Worm (Caenorhabditis elegans) whole organism, late embryonic: Measurements from ENCODE around the gene C33A12.4.

Experiments
- F13H6.1 ChIP-seq: sonication (generic microtip); optimal IDR thresholded peaks from 2 replicates; lab custom pipeline; 2016; ENCODE audit warnings: missing genetic modification characterization, missing compliant biosample characterization
- Y22D7AL.16 ChIP-seq: sonication (generic microtip); optimal IDR thresholded peaks from 2 replicates; lab custom pipeline; 2016; ENCODE audit warnings: missing genetic modification characterization, missing compliant biosample characterization
- ceh-14 ChIP-seq: sonication (generic microtip); optimal IDR thresholded peaks from 2 replicates; lab custom pipeline; 2016; ENCODE audit warnings: missing genotype, missing genetic modification characterization, missing compliant biosample characterization
- ceh-18 ChIP-seq: sonication (generic microtip); optimal IDR thresholded peaks from 2 replicates; lab custom pipeline; 2016; ENCODE audit warnings: missing genetic modification characterization, missing compliant biosample characterization
- ceh-22 ChIP-seq: sonication (generic microtip); optimal IDR thresholded peaks from 2 replicates; lab custom pipeline; 2017; ENCODE audit warnings: missing biosample characterization, missing genetic modification characterization
- ceh-31 ChIP-seq: sonication (generic microtip); optimal IDR thresholded peaks from 2 replicates; lab custom pipeline; 2016; ENCODE audit warnings: missing genetic modification characterization, missing compliant biosample characterization
- ceh-45 ChIP-seq: fragments of 200-800 bp; sonication (Bioruptor generic); IDR thresholded peaks from 2 replicates; pipeline ENCODE4 v1.3.6; 2022; ENCODE audit warnings: missing genetic modification reagents, missing genetic modification characterization, missing compliant biosample characterization
- ceh-48 ChIP-seq: sonication (generic microtip); optimal IDR thresholded peaks from 2 replicates; lab custom pipeline; 2016; ENCODE audit warnings: missing genetic modification characterization, inconsistent platforms, missing compliant biosample characterization
- ceh-6 ChIP-seq: fragments of 200-800 bp; sonication (Bioruptor generic); optimal IDR thresholded peaks from 2 replicates; lab custom pipeline; 2018; ENCODE audit warnings: mild to moderate bottlenecking, missing genetic modification characterization, missing compliant biosample characterization
- che-1 ChIP-seq: sonication (generic microtip); optimal IDR thresholded peaks from 2 replicates; lab custom pipeline; 2016; ENCODE audit warnings: mild to moderate bottlenecking, missing genetic modification characterization, missing compliant biosample characterization
- dve-1 ChIP-seq: sonication (generic microtip); optimal IDR thresholded peaks from 2 replicates; lab custom pipeline; 2017; ENCODE audit warnings: antibody characterized with exemption, mild to moderate bottlenecking, missing genetic modification characterization, missing compliant biosample characterization
- elt-2 ChIP-seq: sonication (generic microtip); optimal IDR thresholded peaks from 2 replicates; lab custom pipeline; 2016; ENCODE audit warnings: missing genetic modification reagents, missing genetic modification characterization, missing compliant biosample characterization
- fkh-10 ChIP-seq: fragments of 150-350 bp; optimal IDR thresholded peaks from 2 replicates; lab custom pipeline; 2014; ENCODE audit warnings: missing biosample characterization, missing genetic modification reagents, missing genetic modification characterization
- gmeb-2 ChIP-seq: sonication (generic microtip); optimal IDR thresholded peaks from 2 replicates; lab custom pipeline; 2016; ENCODE audit warnings: missing genetic modification characterization, inconsistent platforms, missing compliant biosample characterization
- hlh-13 ChIP-seq: fragments of 200-800 bp; sonication (Bioruptor generic); optimal IDR thresholded peaks from 2 replicates; lab custom pipeline; 2018; ENCODE audit warnings: mild to moderate bottlenecking, missing genetic modification characterization, missing compliant biosample characterization
- hlh-30 ChIP-seq: sonication (generic microtip); optimal IDR thresholded peaks from 2 replicates; lab custom pipeline; 2017; ENCODE audit warnings: antibody characterized with exemption, missing genetic modification characterization, missing compliant biosample characterization; ENCODE audit not compliant: insufficient read depth
- hlh-6 ChIP-seq: sonication (generic microtip); optimal IDR thresholded peaks from 2 replicates; lab custom pipeline; 2016; ENCODE audit warnings: missing genotype, missing genetic modification characterization, missing compliant biosample characterization
- lim-6 ChIP-seq: sonication (generic microtip); optimal IDR thresholded peaks from 2 replicates; lab custom pipeline; 2016; ENCODE audit warnings: missing genetic modification characterization, missing compliant biosample characterization
- madf-2 ChIP-seq: sonication (generic microtip); optimal IDR thresholded peaks from 2 replicates; lab custom pipeline; 2017; ENCODE audit warnings: missing genetic modification characterization, missing compliant biosample characterization
- mec-3 ChIP-seq: sonication (generic microtip); optimal IDR thresholded peaks from 2 replicates; lab custom pipeline; 2016; ENCODE audit warnings: borderline replicate concordance, missing genetic modification characterization, missing compliant biosample characterization
- nfya-1 ChIP-seq: sonication (generic microtip); optimal IDR thresholded peaks from 2 replicates; lab custom pipeline; 2017; ENCODE audit warnings: missing genetic modification characterization, mild to moderate bottlenecking, missing compliant biosample characterization, antibody characterized with exemption, moderate library complexity
- nhr-232 ChIP-seq: sonication (generic microtip); optimal IDR thresholded peaks from 2 replicates; lab custom pipeline; 2016; ENCODE audit warnings: missing genetic modification characterization, missing compliant biosample characterization
- pag-3 ChIP-seq: sonication (generic microtip); optimal IDR thresholded peaks from 2 replicates; lab custom pipeline; 2016; ENCODE audit warnings: missing compliant biosample characterization, missing genetic modification characterization, borderline replicate concordance
- pat-9 ChIP-seq: fragments of 200-800 bp; sonication (Bioruptor generic); optimal IDR thresholded peaks from 2 replicates; lab custom pipeline; 2018; ENCODE audit warnings: mild to moderate bottlenecking, missing genetic modification characterization, moderate library complexity, missing compliant biosample characterization
- pax-1 ChIP-seq: fragments of 150-350 bp; optimal IDR thresholded peaks from 2 replicates; lab custom pipeline; 2014; ENCODE audit warnings: missing biosample characterization, missing genetic modification characterization
- ref-2 ChIP-seq: sonication (generic microtip); optimal IDR thresholded peaks from 2 replicates; lab custom pipeline; 2016; ENCODE audit warnings: missing genetic modification characterization, missing compliant biosample characterization
- sdc-2 ChIP-seq: sonication (generic microtip); optimal IDR thresholded peaks from 2 replicates; lab custom pipeline; 2016; ENCODE audit warnings: missing genotype, missing genetic modification characterization, missing compliant biosample characterization
- ttx-3 ChIP-seq: sonication (generic microtip); optimal IDR thresholded peaks from 2 replicates; lab custom pipeline; 2016; ENCODE audit warnings: missing genetic modification reagents, missing genetic modification characterization, missing compliant biosample characterization
- unc-3 ChIP-seq, 2 experiments: fragments of 200-800 bp in 1 of 2; sonication (Bioruptor generic) in 1 of 2; sonication (generic microtip) in 1 of 2; conservative IDR thresholded peaks in 1 of 2; optimal IDR thresholded peaks in 1 of 2; 2 replicates each; pipeline versions ENCODE4 v1.3.6 to Lab custom; 2016 to 2022; ENCODE audit warnings: missing compliant biosample characterization in 2 of 2, missing genetic modification characterization in 2 of 2, missing genetic modification reagents in 1 of 2
- unc-42 ChIP-seq: sonication (generic microtip); optimal IDR thresholded peaks from 2 replicates; lab custom pipeline; 2016; ENCODE audit warnings: missing genotype, missing genetic modification characterization, missing compliant biosample characterization
- zip-5 ChIP-seq: sonication (generic microtip); optimal IDR thresholded peaks from 2 replicates; lab custom pipeline; 2016; ENCODE audit warnings: missing genetic modification characterization, missing compliant biosample characterization

The C33A12.4 gene

DNA sequence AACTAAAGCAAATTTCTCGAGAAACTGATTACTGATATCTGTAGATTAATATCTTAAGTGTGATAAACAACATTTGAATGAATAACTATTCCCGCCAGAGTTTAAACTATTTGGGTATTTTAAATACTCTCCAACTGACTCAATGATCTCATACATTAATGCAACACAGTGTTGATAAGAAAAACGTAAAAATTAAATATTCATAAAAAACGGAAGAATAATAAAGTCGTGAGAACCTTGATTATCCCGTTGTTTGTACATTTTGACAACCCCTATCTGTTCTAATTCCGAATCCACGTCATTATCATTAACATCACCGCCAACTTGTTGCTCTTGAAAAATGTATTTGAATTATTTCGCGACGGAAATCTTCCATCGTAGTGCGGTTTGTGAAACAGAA lies 19.3 kb upstream of the C33A12.4 start, which contains the start of gene elo-7:
Gene elo-7 (plus strand): TSS at position 301 of the 400 bp plus-strand sequence.
- TF ChIP-seq hlh-6 (tag; lab: Kevin White, UChicago) (no peak), mec-3 (tag; lab: Kevin White, UChicago) (no peak), ceh-18 (no peak)

DNA sequence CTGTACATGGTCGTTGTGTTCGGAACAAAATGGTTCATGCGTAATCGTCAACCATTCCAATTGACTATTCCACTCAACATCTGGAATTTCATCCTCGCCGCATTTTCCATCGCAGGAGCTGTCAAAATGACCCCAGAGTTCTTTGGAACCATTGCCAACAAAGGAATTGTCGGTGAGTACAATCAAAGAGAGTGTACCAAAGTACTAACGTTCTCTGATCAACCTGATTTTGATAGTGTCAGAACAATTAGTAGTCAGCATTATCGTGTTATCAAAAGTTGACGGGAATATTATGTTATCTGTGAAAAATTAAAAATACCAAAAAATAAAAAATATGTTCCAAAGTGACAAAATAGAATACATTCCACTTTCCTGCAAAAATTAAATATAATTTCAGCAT lies 16.6 kb upstream of the C33A12.4 start:
- TF ChIP-seq pax-1 (tag; lab: Kevin White, UChicago) (no peak), F13H6.1 (no peak), ttx-3 (tag; lab: Kevin White, UChicago) (no peak), nfya-1 (tag; lab: Kevin White, UChicago) (no peak)
- TF ChIP-seq, all 69 proteins: peak for 0

DNA sequence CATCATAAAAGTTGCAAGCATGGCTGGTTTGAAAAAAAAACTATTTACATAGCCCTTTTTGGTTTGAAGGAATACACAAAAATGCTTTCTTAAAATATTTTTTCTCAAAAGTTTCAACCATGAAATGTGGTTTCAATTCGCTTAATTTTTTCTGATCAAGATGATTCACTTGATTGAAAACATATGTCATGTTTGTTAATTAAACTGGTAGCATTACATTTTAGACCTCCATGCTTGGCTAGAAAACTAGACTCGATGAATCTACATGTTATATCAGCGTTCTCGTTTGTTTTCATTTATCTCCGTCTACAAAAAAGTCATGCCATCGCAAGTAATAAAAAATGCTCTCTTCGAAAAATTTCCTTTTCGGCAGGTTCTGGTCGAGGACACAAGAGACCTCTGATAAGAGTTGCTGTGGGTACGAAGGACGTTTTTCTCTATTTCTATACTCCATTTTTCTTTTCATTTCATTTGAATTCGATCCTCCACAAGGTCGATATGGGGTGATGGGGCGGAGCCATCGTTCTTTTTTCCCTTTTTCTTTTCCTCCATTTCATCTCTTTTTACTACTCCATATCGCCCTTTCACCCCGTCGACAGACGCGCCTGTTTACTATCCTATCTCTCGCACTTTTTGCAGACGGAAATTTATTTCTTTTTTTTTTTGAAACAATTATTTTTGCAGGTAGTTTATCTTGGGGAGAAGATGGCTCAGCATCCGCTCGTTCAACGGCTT lies 15.5 kb upstream of the C33A12.4 start, which contains the start of gene elo-1:
Gene elo-1 (plus strand): TSS at position 685 of the 735 bp plus-strand sequence.
- TF ChIP-seq pax-1 (tag; lab: Kevin White, UChicago) (no peak), nhr-232 (tag; lab: Kevin White, UChicago) (no peak)
- TF ChIP-seq, all 69 proteins: peak for 0

DNA sequence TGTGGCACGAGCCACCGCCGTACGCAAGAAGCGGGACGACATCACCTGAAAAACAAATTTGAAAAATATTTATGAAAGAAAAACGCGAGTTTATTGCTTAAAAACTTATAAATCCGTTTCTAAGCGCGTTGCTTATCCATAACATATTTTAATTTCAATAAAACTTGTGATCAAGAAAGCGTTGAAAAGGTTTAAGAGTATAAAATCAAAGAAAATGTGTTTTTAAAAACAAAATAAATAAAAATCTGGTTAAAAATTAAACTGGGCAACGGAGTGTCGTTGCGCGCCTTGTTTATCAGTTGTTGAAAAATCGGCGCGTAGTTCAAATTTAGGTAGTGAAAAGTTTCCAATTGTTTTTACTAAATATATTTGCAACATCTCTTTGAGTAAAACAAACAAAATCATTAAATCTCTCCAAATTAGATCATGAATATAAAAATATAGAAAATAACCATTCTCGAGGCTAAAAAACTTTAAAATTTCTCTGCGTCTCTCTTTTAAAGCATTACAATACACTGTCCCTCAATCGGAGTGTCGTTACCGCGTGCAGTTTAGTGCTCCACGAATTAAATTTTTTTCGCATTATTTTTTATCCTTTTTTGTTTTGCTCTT lies 14.6 kb upstream of the C33A12.4 start, which contains the start of gene ndua-5:
Gene ndua-5 (minus strand): TSS at position 51 of the 612 bp plus-strand sequence.
- TF ChIP-seq ceh-22 (no peak), ceh-48 (tag; lab: Kevin White, UChicago) (no peak), unc-42 (tag; lab: Kevin White, UChicago) (peak; percentile 60)

DNA sequence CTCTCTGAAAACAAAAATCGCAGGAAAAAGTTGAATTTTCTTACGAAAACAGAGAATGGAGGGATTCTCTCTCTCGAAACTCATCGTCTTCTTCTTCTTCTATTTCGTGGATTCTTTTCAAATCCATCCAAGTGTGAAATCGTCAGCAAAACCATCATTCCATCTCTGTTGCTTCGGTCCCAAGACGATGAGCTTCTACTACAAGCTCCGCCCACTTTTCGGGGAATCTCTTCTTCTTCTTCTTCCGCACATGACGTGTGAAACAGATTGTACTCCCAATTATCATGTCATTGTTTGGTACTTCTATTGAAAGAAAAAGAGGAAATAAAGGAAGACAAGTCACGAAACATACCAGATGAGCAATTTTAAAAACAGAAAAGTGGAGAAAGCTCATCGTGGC lies 12.8 kb upstream of the C33A12.4 start:
- TF ChIP-seq ceh-31: peak; percentile 52
- TF ChIP-seq sdc-2 (tag; lab: Kevin White, UChicago): no peak
- TF ChIP-seq, all 69 proteins: peak for 1

DNA sequence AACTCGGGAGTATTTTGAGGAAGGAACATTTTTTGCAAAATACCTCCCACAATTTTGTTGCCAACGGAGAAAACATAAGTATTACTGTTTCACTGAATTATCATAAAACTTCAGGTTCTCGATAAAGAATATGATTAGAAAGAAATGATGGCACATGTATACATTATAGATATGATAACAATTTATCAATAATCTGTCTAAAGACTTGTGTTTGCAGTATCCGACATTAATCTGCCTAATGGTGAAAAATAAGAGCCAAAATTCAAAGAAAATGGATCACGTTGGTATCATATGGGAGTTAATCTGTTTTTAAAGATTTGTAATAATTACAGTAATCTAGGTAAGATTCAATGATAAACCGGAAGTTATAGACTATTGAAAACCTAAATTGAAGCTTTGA lies 10.3 kb upstream of the C33A12.4 start:
- TF ChIP-seq zip-5 (tag; lab: Kevin White, UChicago): no peak
- TF ChIP-seq lim-6 (tag; lab: Kevin White, UChicago): no peak
- peak; percentile 52 for TF ChIP-seq elt-2 (tag; lab: Kevin White, UChicago)
- TF ChIP-seq fkh-10 (GFP tag; lab: Kevin White, UChicago): no peak

DNA sequence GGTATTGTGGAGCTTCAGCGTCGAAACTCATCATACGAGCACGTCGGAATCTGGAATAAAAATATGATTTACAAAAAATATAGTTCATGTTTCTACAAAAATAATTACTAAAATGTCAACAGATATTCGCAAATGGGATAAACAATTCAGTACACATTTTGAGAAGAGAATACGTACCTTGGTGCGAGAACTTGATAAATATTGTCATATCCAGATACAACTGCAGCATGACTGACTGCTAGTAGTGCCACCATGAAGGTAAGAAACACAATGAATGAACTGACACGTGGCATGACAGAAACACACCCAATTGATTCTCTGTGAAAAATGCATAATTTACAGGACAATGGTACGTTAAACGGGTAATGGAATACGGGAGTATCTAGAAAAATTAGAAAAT lies 8.2 kb upstream of the C33A12.4 start, which contains the start of gene nlp-35:
Gene nlp-35 (minus strand): TSS at position 319 of the 400 bp plus-strand sequence.
- TF ChIP-seq dve-1 (no peak), ceh-18 (no peak), ref-2 (no peak)

DNA sequence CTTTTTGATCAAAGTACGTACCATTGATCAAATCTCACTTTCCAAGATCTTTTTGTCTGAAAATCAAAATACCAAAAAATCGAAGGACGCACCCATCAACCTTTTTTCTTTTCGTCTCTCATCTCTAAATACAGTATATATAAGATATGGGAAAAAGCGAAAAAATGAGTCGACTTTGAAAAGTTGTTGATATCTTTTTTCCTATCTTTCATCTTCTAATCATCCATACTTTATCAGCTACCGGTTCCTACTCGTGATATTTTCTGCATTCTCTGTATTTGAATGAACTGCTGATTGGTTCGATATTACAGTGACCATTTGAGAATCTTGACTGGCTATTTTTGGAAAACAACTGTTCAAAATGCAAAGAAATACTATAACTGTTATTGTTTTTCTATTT lies 6.5 kb upstream of the C33A12.4 start, which contains the start of gene C33A12.19:
Gene C33A12.19 (plus strand): TSS at position 169 of the 400 bp plus-strand sequence.
- TF ChIP-seq ceh-45 (GFP tag; lab: Robert Waterston, UW) (no peak), pat-9 (no peak), nfya-1 (tag; lab: Kevin White, UChicago) (no peak), ceh-6 (no peak), madf-2 (tag; lab: Kevin White, UChicago) (no peak)

DNA sequence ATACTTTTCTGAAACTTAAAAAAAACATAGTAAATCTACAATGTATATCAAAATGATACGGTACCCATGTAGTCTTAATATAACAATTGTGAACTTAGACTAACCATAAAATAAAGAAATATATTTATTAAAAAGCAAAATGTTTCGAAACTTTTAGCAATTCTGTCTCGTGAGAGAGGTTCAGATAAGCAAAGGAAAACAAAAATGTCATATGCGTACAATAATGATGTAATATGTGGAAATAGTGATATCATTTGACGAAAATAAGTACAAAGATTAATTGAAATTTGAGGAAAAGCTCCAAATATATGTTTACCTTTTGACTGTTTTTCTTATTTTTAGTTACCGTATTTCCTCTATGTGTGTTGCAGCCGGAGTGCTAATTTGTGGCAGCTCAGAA lies 3.8 kb upstream of the C33A12.4 start:
- TF ChIP-seq che-1 (tag; lab: Kevin White, UChicago): no peak
- TF ChIP-seq hlh-30 (tag; lab: Kevin White, UChicago): no peak
- no peak for TF ChIP-seq ceh-18
- TF ChIP-seq sdc-2 (tag; lab: Kevin White, UChicago): no peak
- TF ChIP-seq F13H6.1: no peak
- TF ChIP-seq unc-3 (GFP tag; conservative IDR thresholded peaks at IDR 0.05; lab: Robert Waterston, UW): no peak
- TF ChIP-seq unc-3 (tag; optimal IDR thresholded peaks at IDR 0.05; lab: Kevin White, UChicago): no peak
- TF ChIP-seq gmeb-2 (tag; lab: Kevin White, UChicago): no peak
- no peak for TF ChIP-seq pag-3 (tag; lab: Kevin White, UChicago)
- no peak for TF ChIP-seq hlh-13 (GFP tag; lab: Kevin White, UChicago)
- TF ChIP-seq Y22D7AL.16 (tag; lab: Kevin White, UChicago): no peak
- no peak for TF ChIP-seq fkh-10 (GFP tag; lab: Kevin White, UChicago)
- no peak for TF ChIP-seq ceh-14
